Fruit fly (Drosophila melanogaster) Kc167 (cell line): ENCODE data around the gene sif.

ENCODE experiments used
- Myc ChIP-seq: fragments of >200 bp; optimal IDR thresholded peaks from 2 replicates; lab custom pipeline; 2017; ENCODE audit warnings: missing external identifiers
- Sin3A ChIP-seq: fragments of >200 bp; optimal IDR thresholded peaks from 2 replicates; lab custom pipeline; 2018; ENCODE audit warnings: missing external identifiers
- insv ChIP-seq: fragments of >200 bp; optimal IDR thresholded peaks from 3 replicates; lab custom pipeline; 2018; ENCODE audit warnings: missing external identifiers
- psq ChIP-seq: fragments of >200 bp; optimal IDR thresholded peaks from 2 replicates; lab custom pipeline; 2017; ENCODE audit warnings: missing external identifiers
- ttk ChIP-seq: sonication (Bioruptor generic); optimal IDR thresholded peaks from 2 replicates; lab custom pipeline; 2017; ENCODE audit warnings: missing external identifiers

DNA sequence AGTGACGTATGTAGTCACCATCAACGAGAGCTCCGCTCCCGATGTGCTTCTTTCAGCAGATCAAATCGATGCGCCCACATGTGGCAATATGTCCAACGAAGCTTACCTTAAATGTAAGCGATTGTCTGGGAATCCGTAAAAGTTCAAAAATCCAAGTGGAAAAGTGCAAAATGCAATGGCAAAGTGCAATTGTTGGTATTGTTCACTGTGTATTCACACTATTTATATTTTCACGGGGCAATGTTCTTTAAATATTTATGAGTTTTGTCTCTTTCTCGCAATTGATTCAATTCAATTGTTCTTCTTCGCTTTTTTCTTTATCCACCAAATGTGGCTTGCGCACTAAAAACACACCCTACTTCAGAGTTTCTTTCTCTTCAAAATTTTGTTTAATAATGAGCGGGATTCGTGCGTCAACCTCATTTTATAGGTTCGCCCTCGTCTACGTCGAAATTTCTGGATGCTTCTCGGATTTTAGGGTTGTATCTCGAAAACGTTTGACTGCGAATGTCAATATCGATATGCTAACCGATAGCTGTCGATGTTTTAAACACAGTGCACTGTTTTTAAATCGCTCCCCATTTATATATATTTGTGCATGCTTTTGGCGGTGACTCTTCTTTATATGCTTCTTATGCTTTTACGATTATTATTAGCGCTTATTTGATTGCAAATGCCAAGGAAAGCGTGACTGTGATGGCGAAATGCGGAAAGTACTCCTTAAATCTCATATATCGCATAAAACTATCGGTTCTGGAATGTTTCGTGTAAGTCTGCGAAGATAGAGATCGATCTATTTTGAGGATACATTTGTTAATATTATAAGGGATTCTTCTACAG, 94.2 kb downstream of the sif start, which contains the start of gene DnaJ-1:
- TF ChIP-seq Sin3A (lab: Kevin White, UChicago) (no peak), ttk (no peak), psq (lab: Kevin White, UChicago) (no peak), Myc (lab: Kevin White, UChicago) (no peak), insv (lab: Kevin White, UChicago) (no peak)
